Fruit fly (Drosophila melanogaster) whole organism, prepupa: ENCODE measurements around the gene stas.

Experiments
- Ets96B ChIP-seq: fragments of 200-800 bp; optimal IDR thresholded peaks from 2 replicates; lab custom pipeline; 2019; ENCODE audit warnings: missing biosample characterization, mild to moderate bottlenecking, missing genetic modification characterization, moderate library complexity
- Hr38 ChIP-seq: sonication (Bioruptor generic); optimal IDR thresholded peaks from 2 replicates; lab custom pipeline; 2016; ENCODE audit warnings: missing biosample characterization, missing genetic modification characterization

DNA sequence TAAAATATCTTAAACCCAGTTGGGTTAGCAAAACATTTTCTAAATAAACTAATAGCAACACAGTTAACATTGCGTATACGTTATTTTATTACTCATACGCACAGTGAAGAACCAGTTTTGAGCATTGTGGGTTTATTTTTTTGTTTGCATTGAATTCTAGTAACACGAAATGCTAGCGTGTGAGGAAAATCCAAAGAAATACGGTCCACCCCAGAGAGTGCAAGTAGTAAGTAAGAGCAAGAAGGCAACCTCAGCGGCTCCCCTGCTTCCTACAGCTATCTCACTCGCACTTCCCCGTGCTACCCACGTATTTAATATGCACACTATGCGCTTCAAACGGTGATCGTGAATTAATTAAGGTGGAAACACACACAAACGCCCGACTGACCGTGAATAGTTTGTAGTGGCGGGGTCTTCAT lies 2.7 kb downstream of the stas start:
- TF ChIP-seq Hr38 (no peak), Ets96B (tag; lab: Kevin White, UChicago) (peak; percentile 76)
